Worm (Caenorhabditis elegans) whole organism, young adult: Measurements from ENCODE around the gene nhr-203.

Experiments
- F55B11.4 ChIP-seq: sonication (generic microtip); optimal IDR thresholded peaks from 2 replicates; lab custom pipeline; 2016; ENCODE audit warnings: missing compliant biosample characterization, missing genetic modification characterization, borderline replicate concordance; ENCODE audit not compliant: insufficient read depth
- K11D2.4 ChIP-seq: fragments of 200-800 bp; sonication (Bioruptor generic); IDR thresholded peaks from 2 replicates; pipeline ENCODE4 v1.3.6; 2022; ENCODE audit warnings: missing genetic modification reagents, missing genetic modification characterization, missing compliant biosample characterization
- T07F8.4 ChIP-seq: sonication (generic microtip); optimal IDR thresholded peaks from 2 replicates; lab custom pipeline; 2016; ENCODE audit warnings: mild to moderate bottlenecking, missing genetic modification characterization, moderate library complexity, missing compliant biosample characterization
- ama-1 ChIP-seq, 3 experiments: fragments of 150-350 bp in 1 of 3; sonication (generic microtip) in 2 of 3; optimal IDR thresholded peaks; 2 replicates each; lab custom pipeline; 2014 to 2018; ENCODE audit warnings: missing biosample characterization in 2 of 3, missing genetic modification characterization in 2 of 3, missing genetic modification reagents in 2 of 3
- attf-3 ChIP-seq: fragments of 200-800 bp; sonication (Bioruptor generic); conservative IDR thresholded peaks from 2 replicates; pipeline ENCODE4 v1.3.6; 2022; ENCODE audit warnings: missing genetic modification reagents, missing genetic modification characterization, missing compliant biosample characterization
- attf-6 ChIP-seq: fragments of 200-800 bp; sonication (Bioruptor generic); IDR thresholded peaks from 2 replicates; pipeline ENCODE4 v1.3.6; 2022; ENCODE audit warnings: missing genetic modification reagents, missing genetic modification characterization, missing compliant biosample characterization
- bed-2 ChIP-seq: fragments of 200-800 bp; sonication (Bioruptor generic); IDR thresholded peaks from 2 replicates; pipeline ENCODE4 v1.3.6; 2022; ENCODE audit warnings: missing genetic modification reagents, missing genetic modification characterization, missing compliant biosample characterization
- cebp-1 ChIP-seq, 2 experiments: fragments of 200-800 bp in 1 of 2; sonication (Bioruptor generic) in 1 of 2; sonication (generic microtip) in 1 of 2; IDR thresholded peaks in 1 of 2; optimal IDR thresholded peaks in 1 of 2; 2 replicates each; pipeline versions ENCODE4 v1.3.6 to Lab custom; 2017 to 2022; ENCODE audit warnings: missing compliant biosample characterization in 2 of 2, missing genetic modification characterization in 2 of 2, mild to moderate bottlenecking in 1 of 2, missing genetic modification reagents in 1 of 2, moderate library complexity in 1 of 2
- dox-1 ChIP-seq: fragments of 200-800 bp; sonication (Bioruptor generic); IDR thresholded peaks from 2 replicates; pipeline ENCODE4 v1.3.6; 2022; ENCODE audit warnings: missing genetic modification reagents, missing genetic modification characterization, missing compliant biosample characterization
- dpl-1 ChIP-seq: fragments of 150-350 bp; optimal IDR thresholded peaks from 2 replicates; lab custom pipeline; 2014; ENCODE audit warnings: missing biosample characterization, missing genetic modification reagents, missing genetic modification characterization
- egrh-3 ChIP-seq: fragments of 200-800 bp; sonication (Bioruptor generic); IDR thresholded peaks from 2 replicates; pipeline ENCODE4 v1.3.6; 2022; ENCODE audit warnings: missing genetic modification reagents, missing genetic modification characterization, missing compliant biosample characterization
- hmg-1.2 ChIP-seq: fragments of 200-800 bp; sonication (Bioruptor generic); IDR thresholded peaks from 2 replicates; pipeline ENCODE4 v1.3.6; 2022; ENCODE audit warnings: missing genetic modification reagents, missing genetic modification characterization, missing compliant biosample characterization
- let-526 ChIP-seq: fragments of 200-800 bp; sonication (Bioruptor generic); IDR thresholded peaks from 2 replicates; pipeline ENCODE4 v1.3.6; 2022; ENCODE audit warnings: missing genetic modification reagents, missing genetic modification characterization, missing compliant biosample characterization
- lin-26 ChIP-seq: fragments of 200-800 bp; sonication (Bioruptor generic); IDR thresholded peaks from 2 replicates; pipeline ENCODE4 v1.3.6; 2022; ENCODE audit warnings: missing genetic modification reagents, missing genetic modification characterization, missing compliant biosample characterization
- lin-35 ChIP-seq, 3 experiments: fragments of 150-350 bp in 2 of 3; sonication (generic microtip) in 1 of 3; optimal IDR thresholded peaks; 2 replicates each; lab custom pipeline; 2014 to 2018; ENCODE audit warnings: missing biosample characterization in 3 of 3, missing genetic modification characterization in 3 of 3, missing genetic modification reagents in 3 of 3
- lsy-27 ChIP-seq: sonication (generic microtip); optimal IDR thresholded peaks from 2 replicates; lab custom pipeline; 2017; ENCODE audit warnings: missing genetic modification characterization, mild to moderate bottlenecking, missing compliant biosample characterization, antibody characterized with exemption, missing genotype, borderline replicate concordance; ENCODE audit not compliant: insufficient read depth
- mcd-1 ChIP-seq: fragments of 200-800 bp; sonication (Bioruptor generic); IDR thresholded peaks from 2 replicates; pipeline ENCODE4 v1.3.6; 2022; ENCODE audit warnings: missing genetic modification reagents, missing genetic modification characterization, missing compliant biosample characterization
- mes-4 ChIP-seq: sonication (generic microtip); optimal IDR thresholded peaks from 2 replicates; lab custom pipeline; 2016; ENCODE audit warnings: missing genotype, missing genetic modification characterization, missing compliant biosample characterization
- nfyb-1 ChIP-seq: fragments of 200-800 bp; sonication (Bioruptor generic); IDR thresholded peaks from 2 replicates; pipeline ENCODE4 v1.3.6; 2022; ENCODE audit warnings: missing genetic modification reagents, missing genetic modification characterization, missing compliant biosample characterization
- nhr-80 ChIP-seq: sonication (generic microtip); optimal IDR thresholded peaks from 2 replicates; lab custom pipeline; 2016; ENCODE audit warnings: missing genetic modification characterization, missing compliant biosample characterization
- pha-4 ChIP-seq: fragments of 150-350 bp; sonication (generic microtip); optimal IDR thresholded peaks from 2 replicates; lab custom pipeline; 2014; ENCODE audit warnings: missing biosample characterization, missing genetic modification reagents, missing genetic modification characterization
- repo-1 ChIP-seq: sonication (generic microtip); optimal IDR thresholded peaks from 2 replicates; lab custom pipeline; 2017; ENCODE audit warnings: mild to moderate bottlenecking, missing genetic modification characterization, missing compliant biosample characterization
- rpc-1 ChIP-seq, 2 experiments: fragments of 150-350 bp in 1 of 2; sonication (generic microtip) in 1 of 2; optimal IDR thresholded peaks; 2 replicates each; lab custom pipeline; 2014 to 2018; ENCODE audit warnings: missing biosample characterization in 1 of 2, missing genetic modification characterization in 1 of 2, missing genetic modification reagents in 1 of 2, missing genotype in 1 of 2
- snpc-4 ChIP-seq, 5 experiments: fragments of 150-350 bp in 1 of 5; sonication (generic microtip) in 4 of 5; optimal IDR thresholded peaks; 2 replicates each; lab custom pipeline; 2014 to 2018; ENCODE audit warnings: missing genetic modification characterization in 5 of 5, missing biosample characterization in 3 of 5, antibody characterized with exemption in 2 of 5, mild to moderate bottlenecking in 2 of 5, missing compliant biosample characterization in 2 of 5, missing genotype in 2 of 5, moderate library complexity in 2 of 5, missing genetic modification reagents in 1 of 5
- zfh-2 ChIP-seq: fragments of 200-800 bp; sonication (Bioruptor generic); conservative IDR thresholded peaks from 2 replicates; pipeline ENCODE4 v1.3.6; 2022; ENCODE audit warnings: missing genetic modification reagents, missing genetic modification characterization, missing compliant biosample characterization
- zim-3 ChIP-seq: sonication (generic microtip); optimal IDR thresholded peaks from 2 replicates; lab custom pipeline; 2017; ENCODE audit warnings: mild to moderate bottlenecking, missing genetic modification characterization, moderate library complexity, missing compliant biosample characterization

Gene nhr-203

DNA sequence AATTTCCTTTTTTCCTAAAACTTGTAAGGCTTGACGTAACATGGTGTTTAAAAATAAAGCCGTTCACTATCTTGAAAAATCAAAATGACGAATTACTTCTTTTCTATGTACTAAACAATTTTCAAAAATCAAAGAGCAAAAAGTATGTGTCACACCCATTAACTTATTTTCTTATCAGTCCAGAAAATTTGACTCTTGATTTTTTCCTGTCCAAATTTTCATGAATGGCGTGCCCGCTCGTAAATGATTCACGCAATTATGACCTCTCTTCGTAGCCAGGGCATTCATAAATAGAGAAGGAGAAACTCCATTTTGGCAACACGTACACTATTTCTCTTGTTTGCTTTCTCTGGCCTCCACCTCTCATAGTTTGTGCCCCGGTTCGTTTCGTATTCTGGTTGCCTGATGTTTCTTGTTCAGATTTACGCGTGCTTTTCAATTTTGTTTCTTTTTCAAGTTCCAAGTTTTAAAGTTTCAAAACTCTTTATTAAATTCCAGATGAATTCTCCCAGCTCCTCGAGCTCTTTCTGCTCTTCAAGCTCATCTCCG, 18.1 kb downstream of the nhr-203 start, which contains the start of gene nhr-55:
Gene nhr-55, plus strand, starts transcription at position 499 of the 549 bp plus-strand sequence.
- TF ChIP-seq dpl-1 (GFP tag; lab: Kevin White, UChicago), result no peak
- TF ChIP-seq ama-1 (optimal IDR thresholded peaks at IDR 0.05; lab: Kevin White, UChicago), result no peak
- no peak for TF ChIP-seq ama-1 (GFP tag; optimal IDR thresholded peaks at IDR 0.05; lab: Kevin White, UChicago)
- TF ChIP-seq nhr-80 (tag; lab: Kevin White, UChicago), result peak; percentile 63
- TF ChIP-seq repo-1 (tag; lab: Kevin White, UChicago), result no peak
- TF ChIP-seq bed-2 (GFP tag; lab: Robert Waterston, UW), result no peak
- TF ChIP-seq snpc-4 (GFP tag; optimal IDR thresholded peaks at IDR 0.05; lab: Kevin White, UChicago), result no peak
- TF ChIP-seq snpc-4 (tag; optimal IDR thresholded peaks at IDR 0.05; lab: Kevin White, UChicago), result no peak
- TF ChIP-seq cebp-1 (GFP tag; IDR thresholded peaks at IDR 0.05; lab: Robert Waterston, UW), result no peak
- peak; percentile 3 for TF ChIP-seq cebp-1 (tag; optimal IDR thresholded peaks at IDR 0.05; lab: Kevin White, UChicago)
- no peak for TF ChIP-seq pha-4
- no peak for TF ChIP-seq F55B11.4 (tag; lab: Kevin White, UChicago)
- no peak for TF ChIP-seq K11D2.4 (GFP tag; lab: Robert Waterston, UW)
- no peak for TF ChIP-seq zfh-2

DNA sequence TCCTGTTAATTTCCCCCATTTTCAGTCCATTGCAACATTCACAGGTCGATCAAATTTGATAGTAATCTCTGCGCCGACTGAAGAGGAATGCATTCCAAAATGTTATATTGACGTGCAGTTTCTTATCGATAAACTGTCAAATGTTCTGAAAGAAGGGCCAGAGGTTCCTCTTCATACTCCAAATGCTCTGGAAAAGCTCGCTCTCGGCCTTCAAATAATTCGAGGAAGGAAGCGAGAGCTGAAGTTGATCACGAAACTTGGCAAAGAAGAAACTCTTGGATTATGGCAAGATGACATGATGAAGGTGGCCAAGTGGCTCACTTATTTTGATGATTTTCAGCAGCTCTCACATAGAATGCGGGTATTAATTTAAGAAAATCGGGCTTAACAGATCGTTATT, 19.5 kb downstream of the nhr-203 start:
- TF ChIP-seq nhr-80 (tag; lab: Kevin White, UChicago) (peak; percentile 30), dox-1 (GFP tag; lab: Robert Waterston, UW) (no peak), lin-26 (GFP tag; lab: Robert Waterston, UW) (no peak)

ce11 chrV:482860-483259, 23.3 kb downstream of the nhr-203 start:
- TF ChIP-seq dpl-1 (GFP tag; lab: Kevin White, UChicago) (no peak), T07F8.4 (tag; lab: Kevin White, UChicago) (no peak), lsy-27 (tag; lab: Kevin White, UChicago) (no peak), attf-6 (no peak), let-526 (GFP tag; lab: Robert Waterston, UW) (no peak), nfyb-1 (GFP tag; lab: Robert Waterston, UW) (peak; percentile 91)

DNA sequence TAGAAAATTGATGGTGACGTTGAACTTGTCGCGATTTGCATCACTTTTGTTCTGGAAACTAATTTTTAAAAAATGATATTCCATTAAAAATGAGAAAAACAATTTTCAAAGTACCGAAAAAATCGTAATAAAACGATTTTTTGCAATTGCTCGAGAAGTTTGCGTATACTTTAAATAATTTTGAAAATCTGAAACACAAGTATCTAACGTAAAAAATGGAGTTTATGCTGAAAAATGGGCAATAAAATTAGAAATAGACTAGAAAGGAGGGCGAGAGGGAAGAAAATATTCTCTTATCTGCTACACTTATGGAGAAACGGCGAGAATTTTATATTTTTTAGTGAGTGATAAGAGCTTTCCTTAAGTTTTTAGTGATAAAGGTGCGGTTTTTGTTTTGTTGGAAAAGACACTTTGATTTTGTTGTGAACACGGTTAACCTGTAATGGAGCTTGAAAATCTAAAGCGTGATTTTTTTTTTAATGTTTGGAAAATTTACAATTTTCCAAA, 23.7 kb downstream of the nhr-203 start, which contains the start of gene nhr-130:
Gene nhr-130, minus strand, starts transcription at position 51 of the 507 bp plus-strand sequence.
- TF ChIP-seq zim-3 (no peak), mes-4 (tag; lab: Kevin White, UChicago) (no peak), nhr-80 (tag; lab: Kevin White, UChicago) (peak; percentile 42), attf-3 (no peak)

DNA sequence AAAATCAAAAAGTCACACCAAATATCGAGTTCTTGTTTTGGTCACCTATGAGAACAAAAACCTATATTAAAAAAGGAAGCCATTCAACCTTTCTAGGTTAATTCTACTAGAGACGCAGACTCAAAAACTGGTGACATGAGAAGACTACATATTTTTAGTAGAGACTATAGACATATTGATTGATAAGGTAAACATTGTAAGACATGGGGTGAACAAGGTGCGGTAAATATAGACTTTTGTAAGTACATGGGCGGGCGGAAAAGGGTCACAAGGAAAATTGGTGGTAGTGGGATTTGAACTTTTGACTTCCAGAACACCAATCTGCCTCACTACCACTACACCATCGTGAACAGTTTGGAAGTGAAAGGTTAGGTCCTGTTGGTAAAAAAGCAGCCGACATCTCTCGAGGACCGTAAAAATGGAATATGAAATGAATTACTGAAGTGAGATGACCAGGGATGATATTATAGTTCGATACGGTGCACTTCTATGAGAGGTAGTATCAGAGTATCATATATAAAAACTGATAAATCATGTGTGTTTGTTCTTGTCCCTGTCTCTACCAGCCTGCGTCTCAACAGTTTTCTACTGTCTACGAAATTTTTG, 24.8 kb downstream of the nhr-203 start, which contains the start of gene nhr-212:
Gene nhr-212, plus strand, starts transcription at position 573 of the 606 bp plus-strand sequence.
- TF ChIP-seq lin-35 (GFP tag; optimal IDR thresholded peaks at IDR 0.05; lab: Kevin White, UChicago), result no peak
- no peak for TF ChIP-seq egrh-3 (GFP tag; lab: Robert Waterston, UW)
- TF ChIP-seq mcd-1 (GFP tag; lab: Robert Waterston, UW), result no peak
- peak; percentile 4 for TF ChIP-seq nhr-80 (tag; lab: Kevin White, UChicago)
- TF ChIP-seq snpc-4 (GFP tag; optimal IDR thresholded peaks at IDR 0.05; lab: Kevin White, UChicago), result no peak
- peak in 2 of 4 experiments; percentile 53 to 77 for TF ChIP-seq snpc-4 (tag; optimal IDR thresholded peaks at IDR 0.05; lab: Kevin White, UChicago)
- peak; percentile 11; the same call in 1 of the 2 replicates for TF ChIP-seq hmg-1.2 (GFP tag; lab: Robert Waterston, UW)
- no peak for TF ChIP-seq rpc-1 (optimal IDR thresholded peaks at IDR 0.05; lab: Kevin White, UChicago)
- TF ChIP-seq rpc-1 (tag; optimal IDR thresholded peaks at IDR 0.05; lab: Kevin White, UChicago), result peak; percentile 17
- TF ChIP-seq mes-4 (tag; lab: Kevin White, UChicago), result no peak
